Fruit fly (Drosophila melanogaster) S2 (cell line): ENCODE results near the gene CG7376.

Source experiments
- CG8478 ChIP-seq: fragments of >200 bp; optimal IDR thresholded peaks from 2 replicates; lab custom pipeline; 2018
- CTCF ChIP-seq, 2 experiments: fragments of >200 bp; optimal IDR thresholded peaks; 2 replicates each; lab custom pipeline; 2018

DNA sequence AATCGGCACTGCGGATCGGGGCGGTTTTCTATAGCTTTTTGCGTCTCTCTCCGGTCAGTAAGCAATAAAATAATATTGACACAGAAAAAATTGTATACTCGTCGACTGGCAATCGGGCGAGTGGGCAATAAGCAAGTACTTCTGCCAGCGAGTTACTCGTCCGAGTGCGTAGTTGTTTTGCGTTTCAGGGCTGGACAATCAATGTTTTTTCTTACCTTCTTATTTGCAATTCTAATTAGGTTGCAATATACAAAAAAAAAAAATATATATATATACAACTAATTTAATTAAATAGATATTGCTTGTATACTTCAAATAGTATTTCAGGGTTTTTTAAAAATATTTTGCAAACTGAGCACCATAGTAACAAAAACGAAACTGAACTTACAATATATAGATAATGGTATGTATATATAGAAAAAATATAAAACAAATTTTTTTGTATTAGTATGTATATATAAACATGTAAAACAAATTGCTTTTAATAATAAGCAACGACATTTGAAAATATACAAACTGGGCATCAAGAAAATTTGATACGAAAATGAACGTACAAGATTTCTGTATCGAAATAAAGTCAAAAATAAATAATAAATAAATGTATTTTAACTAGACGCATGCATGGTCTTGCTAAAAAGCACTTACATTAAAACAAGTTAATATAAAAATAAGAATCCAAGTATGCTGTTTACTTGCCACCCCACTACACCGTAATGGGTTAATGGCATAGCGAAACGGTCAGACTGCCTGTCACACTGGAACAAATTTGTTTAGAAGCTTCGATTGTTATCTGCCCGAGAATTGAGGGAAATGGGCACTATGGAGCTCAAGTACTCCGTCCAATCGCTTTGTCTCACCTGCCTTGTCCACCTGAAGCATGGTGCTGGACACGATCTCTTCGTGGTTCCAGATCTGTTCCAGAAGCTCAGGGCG lies 15.2 kb downstream of the CG7376 start, which contains the start of the genes D19A and CG7386:
- TF ChIP-seq CG8478 (lab: Kevin White, UChicago) (no peak), CTCF (optimal IDR thresholded peaks at IDR 0.05; lab: Kevin White, UChicago) (no peak)
